Fruit fly (Drosophila melanogaster): Measurements from ENCODE around the gene Mink.

Mink gene

DNA sequence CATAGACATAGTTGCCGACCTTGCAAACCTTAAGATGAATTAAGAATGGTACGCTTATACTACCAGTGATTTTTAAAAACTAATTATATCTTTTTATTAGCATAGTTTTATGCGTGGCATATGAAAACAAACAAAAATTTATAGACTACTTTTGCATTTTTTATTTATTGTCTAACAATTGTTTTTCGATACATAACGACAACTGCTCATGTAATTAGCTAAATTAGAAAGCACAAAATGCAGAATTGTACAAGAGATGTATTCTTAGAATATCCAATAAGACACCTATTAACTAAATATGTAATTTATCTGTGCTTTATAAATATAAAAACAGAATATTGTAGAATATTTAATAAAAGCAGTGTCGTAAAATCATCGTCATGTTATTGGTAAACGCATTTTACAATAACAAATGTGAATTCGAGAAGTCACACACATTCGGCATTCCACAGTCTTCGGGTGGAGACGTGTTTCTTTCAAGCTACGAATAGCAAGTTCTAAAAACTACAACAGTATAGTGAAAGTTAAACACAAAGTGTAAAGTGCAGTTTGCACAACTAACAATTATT, 4.6 kb downstream of the Mink start:
- no peak for TF ChIP-seq Hr96 (GFP tag; optimal IDR thresholded peaks at IDR 0.05)
- peak; percentile 26 for TF ChIP-seq CG14711 (tag; optimal IDR thresholded peaks at IDR 0.05)
- TF ChIP-seq CG7101 (tag; optimal IDR thresholded peaks at IDR 0.05), result no peak
- no peak for TF ChIP-seq bab1 (GFP tag; optimal IDR thresholded peaks at IDR 0.05)

- TF ChIP-seq ovo (GFP tag; optimal IDR thresholded peaks at IDR 0.05) (no peak), tj (GFP tag; optimal IDR thresholded peaks at IDR 0.05) (no peak), CG14711 (tag; optimal IDR thresholded peaks at IDR 0.05) (peak; percentile 86)
Measured at dm6 chr3R:24931856-24932255, 9.6 kb downstream of the Mink start, which contains the start of gene CG11771. Gene CG11771 (plus strand): TSS chr3R:24932010.

DNA sequence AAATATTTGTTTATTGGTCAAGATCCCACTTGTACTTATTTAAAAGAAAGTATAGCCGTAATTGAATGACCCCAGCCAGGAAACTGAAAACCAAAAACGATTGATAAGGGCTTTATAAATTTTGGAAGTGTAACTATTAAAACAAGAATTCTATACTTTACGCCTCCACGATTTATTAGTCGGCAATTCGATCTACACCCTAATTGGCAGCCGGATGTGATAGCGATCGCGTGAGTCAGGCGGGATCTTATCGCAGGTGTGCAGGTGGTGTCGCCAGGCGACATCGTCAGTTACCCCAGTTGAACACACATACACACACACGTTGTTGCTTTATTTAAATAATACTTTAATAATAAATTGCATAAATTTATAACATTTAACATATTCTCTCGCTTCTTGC, 12.3 kb downstream of the Mink start:
- TF ChIP-seq bab1 (GFP tag; optimal IDR thresholded peaks at IDR 0.05) (no peak), pad (GFP tag; optimal IDR thresholded peaks at IDR 0.05) (no peak), Hr96 (GFP tag; optimal IDR thresholded peaks at IDR 0.05) (no peak), cnc (optimal IDR thresholded peaks at IDR 0.05) (no peak), CG14711 (tag; optimal IDR thresholded peaks at IDR 0.05) (no peak), Crg-1 (GFP tag; optimal IDR thresholded peaks at IDR 0.05) (no peak), CG12768 (GFP tag; optimal IDR thresholded peaks at IDR 0.05) (no peak), tj (GFP tag; optimal IDR thresholded peaks at IDR 0.05) (no peak), kay (GFP tag; ENCODE audit: borderline replicate concordance) (no peak), CG33017 (tag; optimal IDR thresholded peaks at IDR 0.05) (no peak), ovo (GFP tag; optimal IDR thresholded peaks at IDR 0.05) (no peak), CG11617 (GFP tag; optimal IDR thresholded peaks at IDR 0.05) (no peak), Clk (GFP tag; optimal IDR thresholded peaks at IDR 0.05) (no peak)

DNA sequence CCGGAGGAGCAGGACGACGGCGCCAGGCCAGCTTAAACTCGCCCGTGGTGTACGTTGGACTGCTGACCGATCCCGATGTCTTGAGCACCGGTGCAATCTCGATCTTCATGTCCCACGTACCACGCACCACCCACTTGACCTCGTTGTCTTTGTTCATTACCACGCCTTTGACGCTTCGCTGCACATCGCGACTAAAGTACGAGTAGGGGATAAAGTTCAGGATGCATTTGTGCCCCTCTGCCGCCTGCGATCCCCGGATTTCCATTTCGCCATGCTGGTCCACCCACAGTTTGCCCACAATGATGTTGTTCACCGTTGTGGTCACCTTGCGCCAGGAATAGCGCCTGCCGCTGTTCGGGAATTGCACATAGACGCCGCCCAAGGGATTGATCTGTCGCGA, 13.5 kb downstream of the Mink start:
- TF ChIP-seq Mnt (GFP tag; optimal IDR thresholded peaks at IDR 0.05), result no peak
- no peak for TF ChIP-seq pad (GFP tag; optimal IDR thresholded peaks at IDR 0.05)
- no peak for TF ChIP-seq cic (GFP tag; optimal IDR thresholded peaks at IDR 0.05)
- no peak for TF ChIP-seq CG5204 (GFP tag; optimal IDR thresholded peaks at IDR 0.05)
- TF ChIP-seq toe (GFP tag; optimal IDR thresholded peaks at IDR 0.05), result no peak
- TF ChIP-seq ovo (GFP tag; optimal IDR thresholded peaks at IDR 0.05), result no peak
- TF ChIP-seq Clk (GFP tag; optimal IDR thresholded peaks at IDR 0.05), result no peak
- TF ChIP-seq tj (GFP tag; optimal IDR thresholded peaks at IDR 0.05), result no peak
- TF ChIP-seq Hr96 (GFP tag; optimal IDR thresholded peaks at IDR 0.05), result no peak
- TF ChIP-seq CG33017 (tag; optimal IDR thresholded peaks at IDR 0.05), result no peak
- no peak for TF ChIP-seq Crg-1 (GFP tag; optimal IDR thresholded peaks at IDR 0.05)
- no peak for TF ChIP-seq cnc (optimal IDR thresholded peaks at IDR 0.05)
- TF ChIP-seq kay (GFP tag; ENCODE audit: borderline replicate concordance), result no peak

dm6 chr3R:24938049-24938448, 15.8 kb downstream of the Mink start, which contains the start of gene Osbp:
Gene Osbp (minus strand): TSS chr3R:24938222.
- TF ChIP-seq CG14711 (tag; optimal IDR thresholded peaks at IDR 0.05) (peak; percentile 24), CG7045 (GFP tag; optimal IDR thresholded peaks at IDR 0.05) (no peak), CG12768 (GFP tag; optimal IDR thresholded peaks at IDR 0.05) (peak; percentile 1), Mnt (GFP tag; optimal IDR thresholded peaks at IDR 0.05) (peak; percentile 37), cnc (optimal IDR thresholded peaks at IDR 0.05) (no peak), CG7101 (tag; optimal IDR thresholded peaks at IDR 0.05) (peak; percentile 4), pad (GFP tag; optimal IDR thresholded peaks at IDR 0.05) (peak; percentile 13), toe (GFP tag; optimal IDR thresholded peaks at IDR 0.05) (no peak), CG5204 (GFP tag; optimal IDR thresholded peaks at IDR 0.05) (no peak), bab1 (GFP tag; optimal IDR thresholded peaks at IDR 0.05) (peak; percentile 47), Clk (GFP tag; optimal IDR thresholded peaks at IDR 0.05) (no peak), Hr96 (GFP tag; optimal IDR thresholded peaks at IDR 0.05) (no peak), cic (GFP tag; optimal IDR thresholded peaks at IDR 0.05) (no peak)

DNA sequence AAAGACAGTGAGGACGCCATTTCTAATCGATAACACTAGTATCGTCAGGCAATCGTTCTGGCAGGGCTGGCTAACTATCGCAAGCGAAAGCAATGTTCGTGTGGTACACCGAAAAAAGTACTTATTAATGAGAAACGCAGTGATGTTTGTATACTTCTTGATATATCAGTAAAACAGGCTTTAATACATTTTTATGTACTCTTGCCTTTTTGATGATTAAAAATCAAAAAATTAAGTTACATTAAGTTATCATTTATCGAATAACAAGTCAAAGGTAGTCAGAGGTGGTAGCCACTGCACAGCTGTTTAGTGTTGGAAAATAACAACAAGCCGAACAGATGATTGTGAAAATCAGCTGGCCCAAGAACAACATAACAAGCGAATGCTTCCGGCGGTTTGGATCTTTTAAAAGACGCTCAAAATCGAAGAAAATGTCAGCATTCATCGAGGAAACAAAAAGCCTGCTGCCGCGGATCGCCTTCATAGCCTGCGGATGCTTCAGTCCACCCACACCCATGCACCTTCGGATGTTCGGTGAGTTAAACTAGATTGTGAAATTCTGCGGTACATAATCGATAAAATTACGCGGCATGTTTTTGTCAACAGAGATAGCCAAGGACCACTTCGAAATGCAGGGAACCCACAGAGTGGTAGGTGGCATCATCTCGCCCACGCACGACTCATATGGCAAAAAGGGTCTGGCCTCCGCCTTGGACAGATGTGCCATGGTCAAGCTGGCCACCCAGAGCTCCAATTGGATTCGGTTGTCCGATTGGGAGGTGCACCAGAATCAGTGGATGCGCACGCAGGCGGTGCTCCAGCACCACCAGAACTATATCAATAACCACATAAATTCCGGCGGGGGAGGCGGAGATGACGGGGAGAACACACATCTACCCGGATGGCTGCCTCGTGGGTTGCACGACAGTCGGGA, 22.9 kb downstream of the Mink start, which contains the start of the genes ssh and Nmnat:
ssh (minus strand) TSS at position 37 of the 934 bp plus-strand sequence.
Nmnat (plus strand) TSS at position 318 of the 934 bp plus-strand sequence.
- no peak for TF ChIP-seq cic (GFP tag; optimal IDR thresholded peaks at IDR 0.05)
- peak; percentile 34 for TF ChIP-seq Mnt (GFP tag; optimal IDR thresholded peaks at IDR 0.05)
- TF ChIP-seq kay (GFP tag; ENCODE audit: borderline replicate concordance), result no peak
- peak; percentile 71 for TF ChIP-seq CG5204 (GFP tag; optimal IDR thresholded peaks at IDR 0.05)
- peak; percentile 58 for TF ChIP-seq Crg-1 (GFP tag; optimal IDR thresholded peaks at IDR 0.05)
- TF ChIP-seq CG7045 (GFP tag; optimal IDR thresholded peaks at IDR 0.05), result peak; percentile 31
- peak; percentile 53 for TF ChIP-seq Hr96 (GFP tag; optimal IDR thresholded peaks at IDR 0.05)
- peak; percentile 69 for TF ChIP-seq toe (GFP tag; optimal IDR thresholded peaks at IDR 0.05)
- TF ChIP-seq cnc (optimal IDR thresholded peaks at IDR 0.05), result no peak
- peak; percentile 50 for TF ChIP-seq CG1620 (GFP tag; optimal IDR thresholded peaks at IDR 0.05)
- peak; percentile 53 for TF ChIP-seq CG7101 (tag; optimal IDR thresholded peaks at IDR 0.05)
- TF ChIP-seq Clk (GFP tag; optimal IDR thresholded peaks at IDR 0.05), result no peak
- peak; percentile 55 for TF ChIP-seq pad (GFP tag; optimal IDR thresholded peaks at IDR 0.05)
- TF ChIP-seq tj (GFP tag; optimal IDR thresholded peaks at IDR 0.05), result peak; percentile 13
- no peak for TF ChIP-seq CG12768 (GFP tag; optimal IDR thresholded peaks at IDR 0.05)
- TF ChIP-seq CG11617 (GFP tag; optimal IDR thresholded peaks at IDR 0.05), result peak; percentile 63
- TF ChIP-seq bab1 (GFP tag; optimal IDR thresholded peaks at IDR 0.05), result peak; percentile 81
- peak; percentile 38 for TF ChIP-seq CG14711 (tag; optimal IDR thresholded peaks at IDR 0.05)
- TF ChIP-seq CG33017 (tag; optimal IDR thresholded peaks at IDR 0.05), result no peak
- TF ChIP-seq ovo (GFP tag; optimal IDR thresholded peaks at IDR 0.05), result no peak
